Worm (Caenorhabditis elegans): Measurements from ENCODE around the gene F58F12.1.

The F58F12.1 gene

DNA sequence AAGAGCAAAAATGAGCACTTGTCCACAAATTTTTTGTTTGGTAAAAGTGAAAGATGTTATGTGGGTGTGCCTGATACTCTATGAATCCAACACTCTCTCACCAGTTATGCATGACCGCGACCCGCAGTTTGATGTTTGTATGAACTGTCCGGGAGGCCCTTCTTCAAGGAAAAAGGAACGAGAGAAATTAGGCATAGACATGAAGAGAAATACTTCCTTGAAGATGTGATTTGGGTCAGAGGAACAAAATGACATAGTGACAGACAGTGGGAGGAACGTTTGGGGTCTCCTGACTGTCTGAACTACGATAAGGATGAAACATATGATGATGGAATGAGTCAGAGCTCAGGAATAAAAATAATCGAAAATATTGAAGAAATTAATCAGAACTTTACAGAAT lies 42.4 kb upstream of the F58F12.1 start:
- no peak for TF ChIP-seq mdl-1 (tag; optimal IDR thresholded peaks at IDR 0.05)
- no peak for TF ChIP-seq nhr-76 (tag; optimal IDR thresholded peaks at IDR 0.05)
- peak; percentile 73 for TF ChIP-seq nhr-23 (tag; optimal IDR thresholded peaks at IDR 0.05)
- TF ChIP-seq pha-4 (tag; optimal IDR thresholded peaks at IDR 0.05), result peak; percentile 25
- peak; percentile 57 for TF ChIP-seq pqm-1 (tag; optimal IDR thresholded peaks at IDR 0.05)
- TF ChIP-seq ceh-82 (tag; optimal IDR thresholded peaks at IDR 0.05), result no peak

DNA sequence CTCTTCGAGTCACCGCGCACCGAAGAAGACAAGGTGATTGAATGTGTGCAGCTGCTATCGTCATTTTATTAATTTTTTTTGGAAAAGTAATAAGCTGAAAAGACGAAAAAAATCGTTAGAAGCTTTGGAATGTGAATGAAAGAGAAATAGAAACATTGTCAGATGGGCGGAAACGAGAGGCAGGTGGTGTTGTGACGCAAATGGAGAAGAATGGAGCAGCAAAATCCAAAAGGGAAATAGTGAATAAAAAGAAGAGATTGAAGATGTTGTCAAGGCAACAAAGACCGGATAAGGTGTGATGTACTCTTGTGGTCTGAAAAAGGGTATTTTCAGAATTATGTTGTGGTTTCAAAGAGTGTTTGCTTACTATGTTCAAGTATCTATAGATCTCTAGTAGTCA lies 41.0 kb upstream of the F58F12.1 start:
- no peak for TF ChIP-seq egl-5 (tag; optimal IDR thresholded peaks at IDR 0.05)
- no peak for TF ChIP-seq nhr-43 (tag; optimal IDR thresholded peaks at IDR 0.05; ENCODE audit: poor library complexity, severe bottlenecking)
- TF ChIP-seq ceh-82 (tag; optimal IDR thresholded peaks at IDR 0.05), result no peak
- no peak for TF ChIP-seq aly-2 (tag; optimal IDR thresholded peaks at IDR 0.05)
- no peak for TF ChIP-seq ama-1 (optimal IDR thresholded peaks at IDR 0.05)
- no peak for TF ChIP-seq fkh-2 (tag; optimal IDR thresholded peaks at IDR 0.05)
- no peak for TF ChIP-seq nhr-77 (tag; optimal IDR thresholded peaks at IDR 0.05)
- TF ChIP-seq eor-1 (tag; optimal IDR thresholded peaks at IDR 0.05), result no peak
- no peak for TF ChIP-seq nfya-1 (tag; optimal IDR thresholded peaks at IDR 0.05; ENCODE audit: insufficient read depth)
- TF ChIP-seq lsy-12 (tag; optimal IDR thresholded peaks at IDR 0.05), result no peak
- no peak for TF ChIP-seq pqm-1 (tag; optimal IDR thresholded peaks at IDR 0.05)
- no peak for TF ChIP-seq daf-12 (tag; optimal IDR thresholded peaks at IDR 0.05)
- TF ChIP-seq snpc-4 (tag; optimal IDR thresholded peaks at IDR 0.05), result no peak
- no peak for TF ChIP-seq unc-62 (GFP tag; optimal IDR thresholded peaks at IDR 0.05)

DNA sequence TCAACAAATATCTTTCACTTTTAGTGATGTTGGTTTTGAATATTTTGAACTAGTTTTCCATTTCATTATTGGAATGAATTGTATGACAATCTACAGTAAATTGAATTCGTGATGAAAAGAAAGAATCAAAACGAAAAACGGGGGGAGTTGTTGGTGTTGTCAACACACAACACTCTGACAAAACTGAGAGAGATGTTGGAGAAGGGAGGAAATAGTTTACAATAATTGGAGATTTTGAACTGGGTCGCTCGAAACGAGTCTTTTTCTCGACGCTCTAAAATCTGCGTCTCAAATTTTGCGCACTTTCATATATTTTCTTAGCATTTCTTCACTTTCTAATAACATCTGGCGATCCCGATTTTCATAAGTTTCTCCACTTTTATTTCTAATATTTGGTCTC lies 39.6 kb upstream of the F58F12.1 start, which contains the start of gene txt-18:
txt-18 (plus strand) TSS at position 180 of the 400 bp plus-strand sequence.
- TF ChIP-seq nhr-25 (tag; optimal IDR thresholded peaks at IDR 0.05) (peak; percentile 13), nhr-23 (tag; optimal IDR thresholded peaks at IDR 0.05) (peak; percentile 41), elt-1 (tag; optimal IDR thresholded peaks at IDR 0.05) (no peak), pha-4 (tag; optimal IDR thresholded peaks at IDR 0.05) (peak; percentile 81), nhr-237 (tag; optimal IDR thresholded peaks at IDR 0.05) (no peak), nfya-1 (tag; optimal IDR thresholded peaks at IDR 0.05; ENCODE audit: insufficient read depth) (peak; percentile 23), ceh-16 (tag; optimal IDR thresholded peaks at IDR 0.05) (no peak)

DNA sequence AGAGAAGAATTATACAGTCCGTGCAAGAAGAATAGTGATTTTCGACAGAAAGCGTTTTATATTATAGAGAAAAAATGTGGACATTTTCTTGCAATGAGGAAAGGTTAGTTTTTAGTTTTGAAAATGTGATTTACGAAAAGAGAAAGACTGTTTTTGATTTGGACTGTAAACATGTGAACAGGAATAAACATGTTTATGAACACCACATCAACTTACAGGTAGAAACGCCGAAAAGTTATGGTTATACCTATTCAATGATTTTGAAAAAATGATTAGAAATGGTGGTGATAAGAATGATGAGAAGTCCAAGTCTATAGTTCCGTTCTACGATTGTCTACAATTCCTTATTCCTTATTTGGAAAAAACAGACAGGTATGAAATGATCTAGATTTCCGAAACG lies 38.9 kb upstream of the F58F12.1 start:
- TF ChIP-seq elt-3 (tag; optimal IDR thresholded peaks at IDR 0.05), result no peak

DNA sequence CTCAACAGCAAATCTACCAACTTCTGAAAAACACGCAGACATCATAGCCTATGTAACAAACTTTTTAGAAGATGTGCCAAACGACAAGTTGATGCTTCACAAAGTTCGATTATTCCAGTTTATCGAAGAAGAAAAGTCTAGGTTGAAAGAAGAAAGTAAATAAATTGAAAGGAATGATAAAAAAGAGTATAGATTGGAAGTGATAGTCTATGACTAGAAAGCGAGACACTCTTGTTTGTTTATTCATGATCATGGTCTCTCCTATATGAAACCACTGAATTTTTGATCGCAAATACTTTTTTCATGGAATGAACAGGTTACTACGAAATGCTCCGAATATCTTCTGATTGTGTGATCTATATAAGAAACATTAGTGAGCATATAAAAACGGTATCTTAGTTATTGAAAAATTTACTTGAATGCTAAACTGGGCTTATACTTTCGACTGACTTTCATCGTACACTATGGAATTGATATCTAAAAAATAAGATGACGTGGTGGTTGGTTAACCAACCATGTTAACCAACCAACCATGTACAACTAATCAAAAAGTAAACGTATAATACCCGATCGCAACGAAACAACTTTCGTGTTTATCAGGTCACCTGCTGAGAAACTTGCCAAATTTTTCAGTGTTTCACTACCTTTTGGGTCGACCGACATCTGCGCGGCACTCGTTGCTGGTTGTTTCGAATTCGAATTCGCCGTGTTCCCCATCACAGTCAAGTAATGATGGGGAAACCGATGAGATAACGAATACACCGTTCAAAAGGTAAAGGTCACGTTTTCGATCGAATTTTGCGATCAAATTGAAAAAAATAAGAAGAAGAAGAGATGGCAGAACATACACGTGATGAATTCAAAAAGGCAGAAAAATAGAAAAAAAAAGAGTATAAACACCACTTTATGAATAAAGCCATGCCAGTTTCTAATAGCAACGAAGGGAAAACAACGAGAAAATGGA lies 38.0 kb upstream of the F58F12.1 start, which contains the start of gene C32D5.8:
C32D5.8 (minus strand) TSS at position 770 of the 964 bp plus-strand sequence.
- peak; percentile 23 for TF ChIP-seq pqm-1 (tag; optimal IDR thresholded peaks at IDR 0.05)
- TF ChIP-seq nhr-43 (tag; optimal IDR thresholded peaks at IDR 0.05; ENCODE audit: poor library complexity, severe bottlenecking), result peak; percentile 6
- TF ChIP-seq nhr-11 (tag; optimal IDR thresholded peaks at IDR 0.05), result no peak
- TF ChIP-seq jun-1 (tag; optimal IDR thresholded peaks at IDR 0.05), result no peak
- TF ChIP-seq elt-2 (tag; optimal IDR thresholded peaks at IDR 0.05), result peak; percentile 20
- TF ChIP-seq nhr-23 (tag; optimal IDR thresholded peaks at IDR 0.05), result no peak
- no peak for TF ChIP-seq fkh-2 (tag; optimal IDR thresholded peaks at IDR 0.05)
- no peak for TF ChIP-seq ceh-28 (tag; optimal IDR thresholded peaks at IDR 0.05)
- TF ChIP-seq nhr-25 (tag; optimal IDR thresholded peaks at IDR 0.05), result peak; percentile 81
- TF ChIP-seq lin-39 (tag; optimal IDR thresholded peaks at IDR 0.05), result no peak
- TF ChIP-seq pha-4 (tag; optimal IDR thresholded peaks at IDR 0.05), result peak; percentile 55
- peak; percentile 58 for TF ChIP-seq elt-1 (tag; optimal IDR thresholded peaks at IDR 0.05)
- no peak for TF ChIP-seq eor-1 (tag; optimal IDR thresholded peaks at IDR 0.05)
- no peak for TF ChIP-seq lin-15B (tag; optimal IDR thresholded peaks at IDR 0.05)
- no peak for TF ChIP-seq snpc-4 (tag; optimal IDR thresholded peaks at IDR 0.05)

DNA sequence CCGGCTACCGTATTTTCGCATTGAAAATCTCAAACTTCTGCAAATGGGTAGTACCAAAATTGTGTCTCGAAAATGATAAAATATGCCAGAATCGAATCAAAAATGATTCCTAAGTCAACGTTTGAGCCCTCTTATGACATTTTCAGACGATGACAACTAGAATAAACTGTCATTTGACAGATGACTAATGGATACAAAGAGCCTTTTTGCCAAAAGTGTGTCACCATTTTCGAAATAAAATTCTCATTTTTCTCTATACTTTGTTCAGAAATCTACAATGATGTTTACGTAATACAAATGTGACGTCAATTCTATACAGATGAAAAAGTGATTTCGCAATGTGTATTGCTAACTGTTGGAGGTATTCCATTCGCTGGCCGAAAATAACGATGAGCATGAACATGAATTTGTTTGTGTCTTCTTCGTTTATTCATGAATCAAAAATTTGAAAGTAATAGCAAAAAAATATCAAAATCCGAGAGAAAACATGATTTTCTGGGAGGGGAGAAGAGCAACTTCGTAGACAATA lies 36.8 kb upstream of the F58F12.1 start:
- TF ChIP-seq lin-15B (tag; optimal IDR thresholded peaks at IDR 0.05) (no peak), skn-1 (tag; optimal IDR thresholded peaks at IDR 0.05) (peak; percentile 79), ztf-4 (tag; optimal IDR thresholded peaks at IDR 0.05) (peak; percentile 69), unc-39 (tag; optimal IDR thresholded peaks at IDR 0.05) (no peak), ceh-82 (tag; optimal IDR thresholded peaks at IDR 0.05) (peak; percentile 51), mdl-1 (tag; optimal IDR thresholded peaks at IDR 0.05) (no peak), nhr-43 (tag; optimal IDR thresholded peaks at IDR 0.05; ENCODE audit: poor library complexity, severe bottlenecking) (peak; percentile 89), egl-5 (tag; optimal IDR thresholded peaks at IDR 0.05) (peak; percentile 24), hmg-11 (tag; optimal IDR thresholded peaks at IDR 0.05) (peak; percentile 17), lin-39 (tag; optimal IDR thresholded peaks at IDR 0.05) (peak; percentile 1), nhr-23 (tag; optimal IDR thresholded peaks at IDR 0.05) (peak; percentile 89), nhr-12 (tag; optimal IDR thresholded peaks at IDR 0.05) (no peak), fos-1 (tag; optimal IDR thresholded peaks at IDR 0.05) (peak; percentile 12), nfya-1 (tag; optimal IDR thresholded peaks at IDR 0.05; ENCODE audit: insufficient read depth) (peak; percentile 66), ceh-28 (tag; optimal IDR thresholded peaks at IDR 0.05) (peak; percentile 0), tbx-2 (tag; optimal IDR thresholded peaks at IDR 0.05) (peak; percentile 71), jun-1 (tag; optimal IDR thresholded peaks at IDR 0.05) (peak; percentile 74), elt-1 (tag; optimal IDR thresholded peaks at IDR 0.05) (peak; percentile 45), nhr-28 (tag; optimal IDR thresholded peaks at IDR 0.05) (peak; percentile 30), pha-4 (tag; optimal IDR thresholded peaks at IDR 0.05) (peak; percentile 70), R02D3.7 (tag; optimal IDR thresholded peaks at IDR 0.05) (peak; percentile 46)
